Fruit fly (Drosophila melanogaster) whole organism, embryonic: Measurements from ENCODE around the gene Liprin-alpha.

Source experiments
- ATbp ChIP-seq: fragments of 200-800 bp; sonication (Bioruptor generic); optimal IDR thresholded peaks from 2 replicates; lab custom pipeline; 2017; ENCODE audit warnings: missing biosample characterization, mild to moderate bottlenecking, missing genetic modification characterization, missing genetic modification reagents
- Atf3 ChIP-seq: fragments of 200-800 bp; sonication (Bioruptor generic); optimal IDR thresholded peaks from 3 replicates; lab custom pipeline; 2016; ENCODE audit warnings: missing biosample characterization, missing genetic modification characterization
- Blimp-1 ChIP-seq: fragments of 200-800 bp; sonication (Bioruptor generic); optimal IDR thresholded peaks from 3 replicates; lab custom pipeline; 2018; ENCODE audit warnings: missing biosample characterization, missing genetic modification characterization, mild to moderate bottlenecking, moderate library complexity, missing genetic modification reagents
- CG10147 ChIP-seq: fragments of 200-800 bp; sonication (Bioruptor generic); optimal IDR thresholded peaks from 2 replicates; lab custom pipeline; 2019; ENCODE audit warnings: missing biosample characterization, mild to moderate bottlenecking, missing genetic modification characterization, moderate library complexity
- CG10462 ChIP-seq: fragments of 200-800 bp; sonication (Bioruptor generic); optimal IDR thresholded peaks from 2 replicates; lab custom pipeline; 2016; ENCODE audit warnings: missing biosample characterization, missing genetic modification characterization
- CG11696 ChIP-seq: fragments of 200-800 bp; sonication (Bioruptor generic); IDR thresholded peaks from 2 replicates; pipeline ENCODE4 v1.3.6; 2022; ENCODE audit warnings: missing biosample characterization, missing genetic modification characterization
- CG12219 ChIP-seq: fragments of 200-800 bp; sonication (Bioruptor generic); optimal IDR thresholded peaks from 3 replicates; lab custom pipeline; 2018; ENCODE audit warnings: missing biosample characterization, mild to moderate bottlenecking, missing genetic modification characterization
- CG12236 ChIP-seq: fragments of 200-800 bp; sonication (Bioruptor generic); optimal IDR thresholded peaks from 2 replicates; lab custom pipeline; 2016; ENCODE audit warnings: missing biosample characterization, missing genetic modification characterization
- CG14014 ChIP-seq: fragments of 200-800 bp; sonication (Bioruptor generic); IDR thresholded peaks from 2 replicates; pipeline ENCODE4 v1.3.6; 2022; ENCODE audit warnings: missing biosample characterization, missing genetic modification characterization
- CG14441 ChIP-seq: fragments of 200-800 bp; sonication (Bioruptor generic); IDR thresholded peaks from 2 replicates; pipeline ENCODE4 v1.3.6; 2022; ENCODE audit warnings: missing biosample characterization, missing genetic modification characterization
- CG17186 ChIP-seq: fragments of 200-800 bp; sonication (Bioruptor generic); optimal IDR thresholded peaks from 3 replicates; lab custom pipeline; 2017; ENCODE audit warnings: missing biosample characterization, missing genetic modification reagents, missing genetic modification characterization
- CG17328 ChIP-seq: fragments of 200-800 bp; sonication (Bioruptor generic); IDR thresholded peaks from 2 replicates; pipeline ENCODE4 v1.3.6; 2022; ENCODE audit warnings: missing biosample characterization, missing genetic modification characterization
- CG17385 ChIP-seq: fragments of 200-800 bp; sonication (Bioruptor generic); optimal IDR thresholded peaks from 3 replicates; lab custom pipeline; 2018; ENCODE audit warnings: missing biosample characterization, mild to moderate bottlenecking, missing genetic modification characterization
- CG2678 ChIP-seq: fragments of 200-800 bp; sonication (Bioruptor generic); optimal IDR thresholded peaks from 3 replicates; lab custom pipeline; 2019; ENCODE audit warnings: missing biosample characterization, mild to moderate bottlenecking, missing genetic modification characterization, moderate library complexity
- CG2889 ChIP-seq: fragments of 200-800 bp; sonication (Bioruptor generic); IDR thresholded peaks from 3 replicates; pipeline ENCODE4 v1.3.6; 2022; ENCODE audit warnings: missing biosample characterization, missing genetic modification characterization
- CG33557 ChIP-seq: fragments of 200-800 bp; sonication (Bioruptor generic); optimal IDR thresholded peaks from 2 replicates; lab custom pipeline; 2019; ENCODE audit warnings: missing biosample characterization, mild to moderate bottlenecking, missing genetic modification characterization, moderate library complexity
- CG4707 ChIP-seq: fragments of 200-800 bp; sonication (Bioruptor generic); optimal IDR thresholded peaks from 2 replicates; lab custom pipeline; 2018; ENCODE audit warnings: missing biosample characterization, mild to moderate bottlenecking, missing genetic modification characterization, moderate library complexity
- CG4854 ChIP-seq: fragments of 200-800 bp; sonication (Bioruptor generic); optimal IDR thresholded peaks from 2 replicates; lab custom pipeline; 2016; ENCODE audit warnings: missing biosample characterization, missing genetic modification characterization, inconsistent platforms
- CG5245 ChIP-seq: fragments of 200-800 bp; sonication (Bioruptor generic); optimal IDR thresholded peaks from 3 replicates; lab custom pipeline; 2016; ENCODE audit warnings: missing biosample characterization, missing genetic modification characterization
- CG7786 ChIP-seq: fragments of 200-800 bp; sonication (Bioruptor generic); optimal IDR thresholded peaks from 2 replicates; lab custom pipeline; 2016; ENCODE audit warnings: missing biosample characterization, missing genetic modification characterization
- CG7839 ChIP-seq: fragments of 200-800 bp; sonication (Bioruptor generic); optimal IDR thresholded peaks from 3 replicates; lab custom pipeline; 2018; ENCODE audit warnings: missing biosample characterization, mild to moderate bottlenecking, missing genetic modification characterization, moderate library complexity
- CG7963 ChIP-seq: fragments of 200-800 bp; sonication (Bioruptor generic); IDR thresholded peaks from 3 replicates; pipeline ENCODE4 v1.3.6; 2022; ENCODE audit warnings: missing biosample characterization, missing genetic modification characterization; ENCODE audit not compliant: partially characterized antibody
- CG8478 ChIP-seq: fragments of >200 bp; optimal IDR thresholded peaks from 2 replicates; lab custom pipeline; 2018
- Chrac-16 ChIP-seq: fragments of 200-800 bp; sonication (Bioruptor generic); optimal IDR thresholded peaks from 3 replicates; lab custom pipeline; 2016; ENCODE audit warnings: missing biosample characterization, missing genetic modification characterization
- Drgx ChIP-seq: fragments of 200-800 bp; sonication (Bioruptor generic); IDR thresholded peaks from 2 replicates; pipeline ENCODE4 v1.3.6; 2022; ENCODE audit warnings: missing biosample characterization, missing genetic modification characterization
- Fer3 ChIP-seq: fragments of 200-800 bp; sonication (Bioruptor generic); optimal IDR thresholded peaks from 2 replicates; lab custom pipeline; 2018; ENCODE audit warnings: missing biosample characterization, mild to moderate bottlenecking, missing genetic modification characterization, moderate library complexity
- H2.0 ChIP-seq: fragments of 200-800 bp; sonication (Bioruptor generic); IDR thresholded peaks from 2 replicates; pipeline ENCODE4 v1.3.6; 2022; ENCODE audit warnings: missing biosample characterization, missing genetic modification characterization
- Hr39 ChIP-seq: fragments of >200 bp; optimal IDR thresholded peaks from 2 replicates; lab custom pipeline; 2017
- Med ChIP-seq: fragments of 200-800 bp; sonication (Bioruptor generic); peaks from one replicate; lab custom pipeline; 2016; ENCODE audit warnings: missing biosample characterization, missing genetic modification characterization, mild to moderate bottlenecking, inconsistent platforms, moderate library complexity
- NFAT ChIP-seq: fragments of 200-800 bp; sonication (Bioruptor generic); IDR thresholded peaks from 2 replicates; pipeline ENCODE4 v1.3.6; 2022; ENCODE audit warnings: missing biosample characterization, missing genetic modification characterization
- Neu2 ChIP-seq: fragments of 200-800 bp; sonication (Bioruptor generic); optimal IDR thresholded peaks from 3 replicates; lab custom pipeline; 2016; ENCODE audit warnings: missing biosample characterization, missing genetic modification characterization, borderline replicate concordance
- Scr ChIP-seq: fragments of 200-800 bp; sonication (Bioruptor generic); IDR thresholded peaks from 2 replicates; pipeline ENCODE4 v1.3.6; 2022; ENCODE audit warnings: missing biosample characterization, missing genetic modification characterization; ENCODE audit not compliant: partially characterized antibody
- Sox102F ChIP-seq: fragments of 200-800 bp; sonication (Bioruptor generic); optimal IDR thresholded peaks from 2 replicates; lab custom pipeline; 2018; ENCODE audit warnings: missing biosample characterization, mild to moderate bottlenecking, missing genetic modification characterization, moderate library complexity
- Trl ChIP-seq, 3 experiments: fragments of >200 bp in 2 of 3; fragments of 200-800 bp in 1 of 3; sonication (Bioruptor generic) in 1 of 3; optimal IDR thresholded peaks; 2 replicates in 1 of 3; 3 replicates in 2 of 3; lab custom pipeline; 2016 to 2017; ENCODE audit warnings: missing biosample characterization in 1 of 3, missing genetic modification characterization in 1 of 3
- Xrp1 ChIP-seq: fragments of 200-800 bp; sonication (Bioruptor generic); IDR thresholded peaks from 2 replicates; pipeline ENCODE4 v1.3.6; 2022; ENCODE audit warnings: missing biosample characterization, missing genetic modification characterization
- btn ChIP-seq: fragments of 200-800 bp; sonication (Bioruptor generic); optimal IDR thresholded peaks from 2 replicates; lab custom pipeline; 2016; ENCODE audit warnings: missing biosample characterization, missing genetic modification characterization
- cato ChIP-seq: fragments of 200-800 bp; sonication (Bioruptor generic); optimal IDR thresholded peaks from 2 replicates; lab custom pipeline; 2016; ENCODE audit warnings: missing biosample characterization, missing genetic modification characterization, borderline replicate concordance
- chm ChIP-seq: fragments of 200-800 bp; sonication (Bioruptor generic); IDR thresholded peaks from 2 replicates; pipeline ENCODE4 v1.3.6; 2022; ENCODE audit warnings: missing biosample characterization, missing genetic modification characterization
- crol ChIP-seq: fragments of 200-800 bp; sonication (Bioruptor generic); IDR thresholded peaks from 2 replicates; pipeline ENCODE4 v1.3.6; 2022; ENCODE audit warnings: missing biosample characterization, missing genetic modification characterization
- cwo ChIP-seq: fragments of 200-800 bp; sonication (Bioruptor generic); optimal IDR thresholded peaks from 3 replicates; lab custom pipeline; 2017; ENCODE audit warnings: missing biosample characterization, missing genetic modification characterization, mild to moderate bottlenecking, moderate library complexity, missing genetic modification reagents
- eve ChIP-seq, 2 experiments: fragments of >200 bp; optimal IDR thresholded peaks; 2 replicates each; lab custom pipeline; 2017; ENCODE audit warnings: missing biosample characterization in 2 of 2, missing genetic modification characterization in 2 of 2
- fd64A ChIP-seq: fragments of 200-800 bp; sonication (Bioruptor generic); optimal IDR thresholded peaks from 3 replicates; lab custom pipeline; 2018; ENCODE audit warnings: missing biosample characterization, mild to moderate bottlenecking, missing genetic modification characterization
- gem ChIP-seq: fragments of 200-800 bp; sonication (Bioruptor generic); optimal IDR thresholded peaks from 2 replicates; lab custom pipeline; 2019; ENCODE audit warnings: missing biosample characterization, mild to moderate bottlenecking, missing genetic modification characterization, moderate library complexity
- jing ChIP-seq: fragments of 200-800 bp; sonication (Bioruptor generic); optimal IDR thresholded peaks from 2 replicates; lab custom pipeline; 2018; ENCODE audit warnings: missing biosample characterization, mild to moderate bottlenecking, missing genetic modification characterization
- pita ChIP-seq: fragments of 200-800 bp; sonication (Bioruptor generic); optimal IDR thresholded peaks from 2 replicates; lab custom pipeline; 2017; ENCODE audit warnings: missing biosample characterization, mild to moderate bottlenecking, missing genetic modification characterization
- sens ChIP-seq: fragments of 200-800 bp; sonication (Bioruptor generic); peaks from one replicate; lab custom pipeline; 2016; ENCODE audit warnings: missing biosample characterization, missing genetic modification characterization
- so ChIP-seq: fragments of 200-800 bp; sonication (Bioruptor generic); IDR thresholded peaks from 3 replicates; pipeline ENCODE4 v1.3.6; 2022; ENCODE audit warnings: missing biosample characterization, missing genetic modification characterization
- tll ChIP-seq, 2 experiments: fragments of 200-800 bp in 1 of 2; fragments of >200 bp in 1 of 2; sonication (Bioruptor generic) in 1 of 2; optimal IDR thresholded peaks; 2 replicates each; lab custom pipeline; 2017 to 2019; ENCODE audit warnings: missing biosample characterization in 2 of 2, missing genetic modification characterization in 2 of 2, mild to moderate bottlenecking in 1 of 2, moderate library complexity in 1 of 2
- wek ChIP-seq: fragments of 200-800 bp; sonication (Bioruptor generic); optimal IDR thresholded peaks from 3 replicates; lab custom pipeline; 2018; ENCODE audit warnings: missing biosample characterization, mild to moderate bottlenecking, missing genetic modification characterization, moderate library complexity
- zen2 ChIP-seq: fragments of 200-800 bp; sonication (Bioruptor generic); IDR thresholded peaks from 3 replicates; pipeline ENCODE4 v1.3.6; 2022; ENCODE audit warnings: missing biosample characterization, missing genetic modification characterization; ENCODE audit not compliant: partially characterized antibody
- zf30C ChIP-seq: fragments of 200-800 bp; sonication (Bioruptor generic); optimal IDR thresholded peaks from 3 replicates; lab custom pipeline; 2018; ENCODE audit warnings: missing biosample characterization, mild to moderate bottlenecking, missing genetic modification characterization

Gene Liprin-alpha

DNA sequence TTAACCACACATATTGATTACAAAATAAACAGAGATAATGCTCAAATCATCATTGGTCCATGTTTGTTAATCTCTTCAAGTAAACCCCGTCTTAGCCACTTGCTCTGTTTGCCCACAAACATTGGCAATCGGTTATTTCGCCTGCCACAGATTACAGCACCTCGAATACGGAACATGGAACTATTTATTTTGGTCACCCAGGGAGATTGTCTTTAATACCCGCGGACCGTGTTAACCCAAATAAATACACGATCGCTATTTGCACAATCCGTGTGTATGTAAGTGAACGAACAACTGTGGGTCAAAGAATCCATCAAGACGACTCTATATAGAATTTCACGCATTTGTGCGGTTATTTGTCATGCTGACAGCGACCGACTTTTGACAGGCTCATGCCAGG is 23.0 kb upstream of the Liprin-alpha start (continued):
- TF ChIP-seq eve (GFP tag; optimal IDR thresholded peaks at IDR 0.05; lab: Kevin White, UChicago): peak in 1 of 2 experiments; percentile 38
- TF ChIP-seq CG33557 (GFP tag; lab: Kevin White, UChicago): peak; percentile 54
- peak; percentile 21 for TF ChIP-seq btn (GFP tag; lab: Kevin White, UChicago)
- TF ChIP-seq CG10462 (GFP tag; lab: Kevin White, UChicago): peak; percentile 28
- TF ChIP-seq Sox102F: no peak
- TF ChIP-seq Scr: no peak
- TF ChIP-seq Hr39 (lab: Kevin White, UChicago): no peak
- TF ChIP-seq CG8478 (lab: Kevin White, UChicago): no peak
- peak; percentile 27 for TF ChIP-seq CG12219 (GFP tag; lab: Kevin White, UChicago)
- no peak for TF ChIP-seq CG4854 (GFP tag; lab: Kevin White, UChicago)
- TF ChIP-seq CG17186 (GFP tag; lab: Kevin White, UChicago): no peak
- no peak for TF ChIP-seq Fer3 (tag; lab: Kevin White, UChicago)
- TF ChIP-seq CG7786 (GFP tag; lab: Kevin White, UChicago): no peak
- TF ChIP-seq Chrac-16 (GFP tag; lab: Kevin White, UChicago): no peak
- no peak for TF ChIP-seq jing (GFP tag; lab: Kevin White, UChicago)
- no peak for TF ChIP-seq CG4707 (GFP tag; lab: Kevin White, UChicago)
- TF ChIP-seq CG2889 (GFP tag; lab: Robert Waterston, UW): no peak
- no peak for TF ChIP-seq CG5245 (GFP tag; lab: Kevin White, UChicago)
- no peak for TF ChIP-seq Blimp-1 (GFP tag; lab: Kevin White, UChicago)
- peak; percentile 11 for TF ChIP-seq cato (GFP tag; lab: Kevin White, UChicago)
- TF ChIP-seq pita (GFP tag; lab: Kevin White, UChicago): no peak
- TF ChIP-seq NFAT (GFP tag; lab: Robert Waterston, UW): no peak
- TF ChIP-seq Trl (optimal IDR thresholded peaks at IDR 0.05; lab: Kevin White, UChicago): no peak
- TF ChIP-seq Trl (GFP tag; optimal IDR thresholded peaks at IDR 0.05; lab: Kevin White, UChicago): peak; percentile 61
- no peak for TF ChIP-seq crol (GFP tag; lab: Robert Waterston, UW)
- TF ChIP-seq CG11696 (GFP tag; lab: Robert Waterston, UW): no peak
- TF ChIP-seq chm (GFP tag; lab: Robert Waterston, UW): 0 out of 2 replicates have a peak, but pooled peaks have one; percentile 7
- TF ChIP-seq ATbp (GFP tag; lab: Kevin White, UChicago): peak; percentile 48
- no peak for TF ChIP-seq CG17385 (GFP tag; lab: Kevin White, UChicago)
- TF ChIP-seq Med (GFP tag; lab: Kevin White, UChicago): peak; percentile 84
- no peak for TF ChIP-seq CG10147 (GFP tag; lab: Kevin White, UChicago)
- peak; percentile 33 for TF ChIP-seq CG2678 (tag; lab: Kevin White, UChicago)
- peak; percentile 77 for TF ChIP-seq Xrp1 (GFP tag; lab: Robert Waterston, UW)
- peak; percentile 39; the same call in 1 of the 2 replicates for TF ChIP-seq CG14014 (GFP tag; lab: Robert Waterston, UW)
- no peak for TF ChIP-seq CG14441 (GFP tag; lab: Robert Waterston, UW)
- TF ChIP-seq H2.0 (GFP tag; lab: Robert Waterston, UW): no peak
- TF ChIP-seq CG12236: peak; percentile 38
- TF ChIP-seq gem (tag; lab: Kevin White, UChicago): peak; percentile 55
- peak in 1 of 2 experiments; percentile 99 for TF ChIP-seq tll (GFP tag; optimal IDR thresholded peaks at IDR 0.05; lab: Kevin White, UChicago)
- peak; percentile 11 for TF ChIP-seq CG7839 (tag; lab: Kevin White, UChicago)
- 0 out of 2 replicates have a peak, but pooled peaks have one; percentile 27 for TF ChIP-seq CG17328 (GFP tag; lab: Robert Waterston, UW)
- TF ChIP-seq cwo: no peak
- TF ChIP-seq fd64A: no peak
- no peak; the same call in 2 of the 3 replicates for TF ChIP-seq so (GFP tag; lab: Robert Waterston, UW)
- no peak for TF ChIP-seq zf30C (GFP tag; lab: Kevin White, UChicago)
- peak; percentile 52 for TF ChIP-seq Neu2 (GFP tag; lab: Kevin White, UChicago)
- no peak for TF ChIP-seq Drgx (GFP tag; lab: Robert Waterston, UW)
- peak; percentile 56 for TF ChIP-seq wek
- TF ChIP-seq Atf3 (GFP tag; lab: Kevin White, UChicago): peak; percentile 34
- TF ChIP-seq CG7963 (GFP tag; lab: Robert Waterston, UW): no peak
- TF ChIP-seq sens (GFP tag; lab: Kevin White, UChicago): peak; percentile 90
- no peak for TF ChIP-seq zen2 (GFP tag; lab: Robert Waterston, UW)
